Worm (Caenorhabditis elegans) whole organism, young adult: ENCODE measurements around the gene W10D9.1.

Experiments
- B0019.2 ChIP-seq: fragments of 200-800 bp; sonication (Bioruptor generic); conservative IDR thresholded peaks from 2 replicates; pipeline ENCODE4 v1.3.6; 2022; ENCODE audit warnings: missing genetic modification reagents, missing genetic modification characterization, missing compliant biosample characterization
- C17E4.6 ChIP-seq: fragments of 200-800 bp; sonication (Bioruptor generic); IDR thresholded peaks from 2 replicates; pipeline ENCODE4 v1.3.6; 2022; ENCODE audit warnings: missing genetic modification reagents, missing genetic modification characterization, missing compliant biosample characterization
- D2030.7 ChIP-seq: fragments of 200-800 bp; sonication (Bioruptor generic); IDR thresholded peaks from 2 replicates; pipeline ENCODE4 v1.3.6; 2022; ENCODE audit warnings: missing genetic modification reagents, missing genetic modification characterization, missing compliant biosample characterization
- F22D6.2 ChIP-seq: sonication (generic microtip); optimal IDR thresholded peaks from 2 replicates; lab custom pipeline; 2016; ENCODE audit warnings: mild to moderate bottlenecking, missing genetic modification characterization, missing compliant biosample characterization
- F39B2.1 ChIP-seq: fragments of 200-800 bp; sonication (Bioruptor generic); IDR thresholded peaks from 2 replicates; pipeline ENCODE4 v1.3.6; 2022; ENCODE audit warnings: missing genetic modification reagents, missing genetic modification characterization, missing compliant biosample characterization
- Y56A3A.18 ChIP-seq: fragments of 200-800 bp; sonication (Bioruptor generic); IDR thresholded peaks from 2 replicates; pipeline ENCODE4 v1.3.6; 2022; ENCODE audit warnings: missing genetic modification reagents, missing genetic modification characterization, missing compliant biosample characterization
- Y67H2A.10 ChIP-seq: fragments of 200-800 bp; sonication (Bioruptor generic); conservative IDR thresholded peaks from 2 replicates; pipeline ENCODE4 v1.3.6; 2022; ENCODE audit warnings: missing genetic modification reagents, missing genetic modification characterization, missing compliant biosample characterization
- aptf-2 ChIP-seq: fragments of 200-800 bp; sonication (Bioruptor generic); conservative IDR thresholded peaks from 2 replicates; pipeline ENCODE4 v1.3.6; 2022; ENCODE audit warnings: missing genetic modification reagents, missing genetic modification characterization, missing compliant biosample characterization
- athp-1 ChIP-seq: sonication (generic microtip); optimal IDR thresholded peaks from 2 replicates; lab custom pipeline; 2017; ENCODE audit warnings: mild to moderate bottlenecking, missing genetic modification characterization, missing compliant biosample characterization
- cebp-2 ChIP-seq: fragments of 200-800 bp; sonication (Bioruptor generic); IDR thresholded peaks from 2 replicates; pipeline ENCODE4 v1.3.6; 2022; ENCODE audit warnings: missing genetic modification characterization, missing compliant biosample characterization
- ceh-27 ChIP-seq: fragments of 200-800 bp; sonication (Bioruptor generic); optimal IDR thresholded peaks from 2 replicates; lab custom pipeline; 2018; ENCODE audit warnings: mild to moderate bottlenecking, missing genetic modification characterization, moderate library complexity, missing compliant biosample characterization
- ceh-58 ChIP-seq: fragments of 200-800 bp; sonication (Bioruptor generic); IDR thresholded peaks from 2 replicates; pipeline ENCODE4 v1.3.6; 2022; ENCODE audit warnings: missing genetic modification characterization, missing compliant biosample characterization
- ceh-91 ChIP-seq: fragments of 200-800 bp; sonication (Bioruptor generic); IDR thresholded peaks from 2 replicates; pipeline ENCODE4 v1.3.6; 2022; ENCODE audit warnings: missing genetic modification reagents, missing genetic modification characterization, missing compliant biosample characterization
- dox-1 ChIP-seq: fragments of 200-800 bp; sonication (Bioruptor generic); IDR thresholded peaks from 2 replicates; pipeline ENCODE4 v1.3.6; 2022; ENCODE audit warnings: missing genetic modification reagents, missing genetic modification characterization, missing compliant biosample characterization
- efl-1 ChIP-seq: fragments of 150-350 bp; optimal IDR thresholded peaks from 2 replicates; lab custom pipeline; 2014; ENCODE audit warnings: missing biosample characterization, missing genetic modification reagents, missing genetic modification characterization
- ekl-4 ChIP-seq: fragments of 200-800 bp; sonication (Bioruptor generic); IDR thresholded peaks from 2 replicates; pipeline ENCODE4 v1.3.6; 2022; ENCODE audit warnings: missing genetic modification reagents, missing genetic modification characterization, missing compliant biosample characterization
- gei-17 ChIP-seq: fragments of 200-800 bp; sonication (Bioruptor generic); optimal IDR thresholded peaks from 2 replicates; lab custom pipeline; 2018; ENCODE audit warnings: mild to moderate bottlenecking, missing genetic modification characterization, missing compliant biosample characterization
- hlh-26 ChIP-seq: fragments of 200-800 bp; sonication (Bioruptor generic); conservative IDR thresholded peaks from 2 replicates; pipeline ENCODE4 v1.3.6; 2022; ENCODE audit warnings: missing genetic modification reagents, missing genetic modification characterization, missing compliant biosample characterization
- hmg-1.2 ChIP-seq: fragments of 200-800 bp; sonication (Bioruptor generic); IDR thresholded peaks from 2 replicates; pipeline ENCODE4 v1.3.6; 2022; ENCODE audit warnings: missing genetic modification reagents, missing genetic modification characterization, missing compliant biosample characterization
- hmg-20 ChIP-seq: fragments of 200-800 bp; sonication (Bioruptor generic); IDR thresholded peaks from 2 replicates; pipeline ENCODE4 v1.3.6; 2022; ENCODE audit warnings: missing genetic modification reagents, missing genetic modification characterization, missing compliant biosample characterization
- hsf-1 ChIP-seq: fragments of 200-800 bp; sonication (Bioruptor generic); IDR thresholded peaks from 2 replicates; pipeline ENCODE4 v1.3.6; 2022; ENCODE audit warnings: missing genetic modification reagents, missing genetic modification characterization, missing compliant biosample characterization
- lsl-1 ChIP-seq: fragments of 200-800 bp; sonication (Bioruptor generic); optimal IDR thresholded peaks from 2 replicates; lab custom pipeline; 2018; ENCODE audit warnings: mild to moderate bottlenecking, missing genetic modification characterization, moderate library complexity, missing compliant biosample characterization
- mcd-1 ChIP-seq: fragments of 200-800 bp; sonication (Bioruptor generic); IDR thresholded peaks from 2 replicates; pipeline ENCODE4 v1.3.6; 2022; ENCODE audit warnings: missing genetic modification reagents, missing genetic modification characterization, missing compliant biosample characterization
- mel-28 ChIP-seq: sonication (generic microtip); optimal IDR thresholded peaks from 2 replicates; lab custom pipeline; 2016; ENCODE audit warnings: borderline replicate concordance, mild to moderate bottlenecking, missing genetic modification characterization, missing compliant biosample characterization
- nfyb-1 ChIP-seq: fragments of 200-800 bp; sonication (Bioruptor generic); IDR thresholded peaks from 2 replicates; pipeline ENCODE4 v1.3.6; 2022; ENCODE audit warnings: missing genetic modification reagents, missing genetic modification characterization, missing compliant biosample characterization
- nhr-80 ChIP-seq: sonication (generic microtip); optimal IDR thresholded peaks from 2 replicates; lab custom pipeline; 2016; ENCODE audit warnings: missing genetic modification characterization, missing compliant biosample characterization
- sptf-2 ChIP-seq: fragments of 200-800 bp; sonication (Bioruptor generic); optimal IDR thresholded peaks from 2 replicates; lab custom pipeline; 2018; ENCODE audit warnings: mild to moderate bottlenecking, missing genetic modification characterization, missing compliant biosample characterization
- tbp1 ChIP-seq: fragments of 200-800 bp; sonication (Bioruptor generic); optimal IDR thresholded peaks from 2 replicates; lab custom pipeline; 2018; ENCODE audit warnings: mild to moderate bottlenecking, missing genetic modification characterization, missing compliant biosample characterization
- unc-130 ChIP-seq: sonication (generic microtip); optimal IDR thresholded peaks from 2 replicates; lab custom pipeline; 2016; ENCODE audit warnings: missing genetic modification reagents, missing genetic modification characterization, missing compliant biosample characterization
- xnd-1 ChIP-seq: sonication (generic microtip); optimal IDR thresholded peaks from 2 replicates; lab custom pipeline; 2016; ENCODE audit warnings: missing genotype, missing genetic modification reagents, missing genetic modification characterization, missing compliant biosample characterization
- zfh-2 ChIP-seq: fragments of 200-800 bp; sonication (Bioruptor generic); conservative IDR thresholded peaks from 2 replicates; pipeline ENCODE4 v1.3.6; 2022; ENCODE audit warnings: missing genetic modification reagents, missing genetic modification characterization, missing compliant biosample characterization
- ztf-18 ChIP-seq: sonication (generic microtip); optimal IDR thresholded peaks from 2 replicates; lab custom pipeline; 2016; ENCODE audit warnings: missing genotype, mild to moderate bottlenecking, missing genetic modification characterization, missing compliant biosample characterization

The W10D9.1 gene

ce11 chrII:475890-476420 is 21.2 kb downstream of the W10D9.1 start, which contains the start of gene nsun-1:
TSS of gene nsun-1 (minus strand) at chrII:475940.
- TF ChIP-seq mcd-1 (GFP tag; lab: Robert Waterston, UW) = peak; percentile 91
- peak; percentile 52 for TF ChIP-seq ztf-18 (tag; lab: Kevin White, UChicago)
- peak; percentile 16 for TF ChIP-seq athp-1 (tag; lab: Kevin White, UChicago)
- no peak for TF ChIP-seq Y56A3A.18 (GFP tag; lab: Robert Waterston, UW)
- peak; percentile 35; the same call in 1 of the 2 replicates for TF ChIP-seq nfyb-1 (GFP tag; lab: Robert Waterston, UW)
- TF ChIP-seq ceh-27 (GFP tag; lab: Kevin White, UChicago) = peak; percentile 63
- peak; percentile 51; the same call in 1 of the 2 replicates for TF ChIP-seq D2030.7 (GFP tag; lab: Robert Waterston, UW)
- TF ChIP-seq gei-17 (GFP tag; lab: Kevin White, UChicago) = no peak
- TF ChIP-seq hmg-1.2 (GFP tag; lab: Robert Waterston, UW) = peak; percentile 44; the same call in 1 of the 2 replicates
- TF ChIP-seq xnd-1 (tag; lab: Kevin White, UChicago) = no peak
- TF ChIP-seq dox-1 = peak; percentile 83
- TF ChIP-seq hmg-20 (GFP tag; lab: Robert Waterston, UW) = no peak
- TF ChIP-seq F39B2.1 (GFP tag; lab: Robert Waterston, UW) = no peak
- TF ChIP-seq ekl-4 (GFP tag; lab: Robert Waterston, UW) = no peak
- peak; percentile 67 for TF ChIP-seq zfh-2 (GFP tag; lab: Robert Waterston, UW)
- TF ChIP-seq ceh-91 (GFP tag; lab: Robert Waterston, UW) = peak; percentile 48; the same call in 1 of the 2 replicates
- TF ChIP-seq cebp-2 (GFP tag; lab: Robert Waterston, UW) = no peak
- TF ChIP-seq nhr-80 (tag; lab: Kevin White, UChicago) = peak; percentile 39
- peak; percentile 36 for TF ChIP-seq lsl-1 (GFP tag; lab: Kevin White, UChicago)
- TF ChIP-seq, all 124 proteins: peak for 12

- TF ChIP-seq mel-28 (tag; lab: Kevin White, UChicago) = no peak
- TF ChIP-seq efl-1 (GFP tag; lab: Kevin White, UChicago) = peak; percentile 9
- no peak for TF ChIP-seq tbp1
- TF ChIP-seq aptf-2 (GFP tag; lab: Robert Waterston, UW) = no peak
- no peak for TF ChIP-seq Y67H2A.10 (GFP tag; lab: Robert Waterston, UW)
- no peak for TF ChIP-seq nfyb-1 (GFP tag; lab: Robert Waterston, UW)
- peak; percentile 8; the same call in 1 of the 2 replicates for TF ChIP-seq hmg-1.2 (GFP tag; lab: Robert Waterston, UW)
- no peak for TF ChIP-seq hsf-1
Observed at ce11 chrII:484328-484916, 29.7 kb downstream of the W10D9.1 start, which contains the start of the genes gldi-1 and prp-21. TSS of gene gldi-1 (minus strand) at chrII:484378. TSS of gene prp-21 (plus strand) at chrII:484866.

- no peak for TF ChIP-seq ceh-58 (GFP tag; lab: Robert Waterston, UW)
- TF ChIP-seq nfyb-1 (GFP tag; lab: Robert Waterston, UW) = no peak
- TF ChIP-seq C17E4.6 (GFP tag; lab: Robert Waterston, UW) = no peak
- no peak for TF ChIP-seq B0019.2 (GFP tag; lab: Robert Waterston, UW)
- TF ChIP-seq, all 124 proteins: peak for 0
Observed at ce11 chrII:495124-495523, 40.4 kb downstream of the W10D9.1 start, which contains the start of gene sms-5. TSS of gene sms-5 (plus strand) at chrII:495424.

ce11 chrII:502638-503037 is 47.9 kb downstream of the W10D9.1 start:
- no peak for TF ChIP-seq unc-130
- TF ChIP-seq sptf-2 = no peak
- TF ChIP-seq hlh-26 (GFP tag; lab: Robert Waterston, UW) = no peak
- no peak for TF ChIP-seq F22D6.2 (tag; lab: Kevin White, UChicago)
- TF ChIP-seq, all 124 proteins: peak for 0
